Worm (Caenorhabditis elegans) whole organism, L1 larva: ENCODE measurements around the gene gur-3.

Source experiments
- C04F5.9 ChIP-seq: sonication (generic microtip); optimal IDR thresholded peaks from 2 replicates; lab custom pipeline; 2016; ENCODE audit warnings: missing genetic modification characterization, missing compliant biosample characterization
- ceh-63 ChIP-seq: fragments of 200-800 bp; sonication (Bioruptor generic); optimal IDR thresholded peaks from 2 replicates; lab custom pipeline; 2018; ENCODE audit warnings: mild to moderate bottlenecking, missing genetic modification characterization, missing compliant biosample characterization
- nhr-237 ChIP-seq: fragments of 150-350 bp; optimal IDR thresholded peaks from 2 replicates; lab custom pipeline; 2014; ENCODE audit warnings: missing biosample characterization, missing genetic modification characterization

ce11 chrX:10446982-10447381 is 40.9 kb upstream of the gur-3 start, which contains the start of gene C39B10.5:
- TF ChIP-seq nhr-237 (tag; lab: Kevin White, UChicago): no peak
- TF ChIP-seq ceh-63 (GFP tag; lab: Kevin White, UChicago): no peak
- TF ChIP-seq C04F5.9 (tag; lab: Kevin White, UChicago): no peak
